Worm (Caenorhabditis elegans) whole organism, L3 larva: ENCODE data around the gene F37A4.5.

Experiments used
- fkh-10 ChIP-seq: sonication (generic microtip); optimal IDR thresholded peaks from 2 replicates; lab custom pipeline; 2017; ENCODE audit warnings: missing biosample characterization, missing genetic modification reagents, missing genetic modification characterization
- jun-1 ChIP-seq: fragments of 150-350 bp; optimal IDR thresholded peaks from 2 replicates; lab custom pipeline; 2014; ENCODE audit warnings: missing biosample characterization, missing genetic modification reagents, missing genetic modification characterization
- mdl-1 ChIP-seq: fragments of 150-350 bp; optimal IDR thresholded peaks from 2 replicates; lab custom pipeline; 2014; ENCODE audit warnings: missing biosample characterization, missing genetic modification characterization

DNA sequence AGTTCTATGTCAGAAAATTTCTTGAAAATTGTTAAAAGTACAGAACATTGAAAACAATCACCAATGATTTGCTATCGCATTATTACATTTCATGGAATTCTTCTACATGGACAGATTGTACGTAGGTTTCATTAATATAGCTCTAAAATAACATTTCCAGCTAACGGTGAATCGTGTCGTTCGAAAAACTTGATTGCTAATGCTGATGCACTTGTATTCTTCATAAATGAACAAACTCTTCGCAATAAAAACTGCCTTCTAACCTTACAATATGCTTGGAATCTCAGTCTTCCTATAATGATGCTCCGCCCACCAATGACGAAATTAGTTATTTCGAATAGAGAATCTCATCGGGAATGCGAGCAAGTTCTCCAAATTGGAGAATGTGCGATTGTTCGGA is 6.2 kb upstream of the F37A4.5 start, which contains the start of gene F37A4.6:
- TF ChIP-seq mdl-1 (tag; lab: Kevin White, UChicago) = no peak
- TF ChIP-seq fkh-10 (GFP tag; lab: Kevin White, UChicago) = no peak
- no peak for TF ChIP-seq jun-1
